Fruit fly (Drosophila melanogaster) whole organism, prepupa: Measurements from ENCODE around the gene Arl4.

Source experiments
- Blimp-1 ChIP-seq: fragments of 200-800 bp; sonication (Bioruptor generic); optimal IDR thresholded peaks from 3 replicates; lab custom pipeline; 2017; ENCODE audit warnings: missing biosample characterization, missing genetic modification characterization, mild to moderate bottlenecking, moderate library complexity, missing genetic modification reagents
- CG10631 ChIP-seq: fragments of 200-800 bp; sonication (Bioruptor generic); optimal IDR thresholded peaks from 2 replicates; lab custom pipeline; 2016; ENCODE audit warnings: missing biosample characterization, missing genetic modification characterization
- CG10669 ChIP-seq: fragments of 200-800 bp; sonication (Bioruptor generic); optimal IDR thresholded peaks from 3 replicates; lab custom pipeline; 2018; ENCODE audit warnings: missing biosample characterization, mild to moderate bottlenecking, missing genetic modification characterization, moderate library complexity
- CG11294 ChIP-seq: fragments of 200-800 bp; sonication (Bioruptor generic); IDR thresholded peaks from 2 replicates; pipeline ENCODE4 v1.3.6; 2022; ENCODE audit warnings: missing biosample characterization, missing genetic modification characterization
- CG11762 ChIP-seq: fragments of 200-800 bp; sonication (Bioruptor generic); optimal IDR thresholded peaks from 3 replicates; lab custom pipeline; 2016; ENCODE audit warnings: missing biosample characterization, missing genetic modification characterization; ENCODE audit not compliant: insufficient read depth
- CG11902 ChIP-seq: fragments of 200-800 bp; sonication (Bioruptor generic); optimal IDR thresholded peaks from 3 replicates; lab custom pipeline; 2016; ENCODE audit warnings: missing biosample characterization, missing genetic modification characterization
- CG15336 ChIP-seq: fragments of 200-800 bp; sonication (Bioruptor generic); IDR thresholded peaks from 2 replicates; pipeline ENCODE4 v1.3.6; 2022; ENCODE audit warnings: missing biosample characterization, missing genetic modification characterization
- CG1621 ChIP-seq: fragments of 200-800 bp; sonication (Bioruptor generic); optimal IDR thresholded peaks from 3 replicates; lab custom pipeline; 2018; ENCODE audit warnings: missing biosample characterization, mild to moderate bottlenecking, missing genetic modification characterization
- CG16779 ChIP-seq: fragments of 200-800 bp; sonication (Bioruptor generic); optimal IDR thresholded peaks from 3 replicates; lab custom pipeline; 2017; ENCODE audit warnings: missing biosample characterization, mild to moderate bottlenecking, missing genetic modification characterization
- CG3919 ChIP-seq: fragments of 200-800 bp; sonication (Bioruptor generic); optimal IDR thresholded peaks from 3 replicates; lab custom pipeline; 2016; ENCODE audit warnings: missing biosample characterization, missing genetic modification characterization
- CG4318 ChIP-seq: fragments of 200-800 bp; sonication (Bioruptor generic); optimal IDR thresholded peaks from 3 replicates; lab custom pipeline; 2017; ENCODE audit warnings: missing biosample characterization, mild to moderate bottlenecking, missing genetic modification characterization
- CG6276 ChIP-seq: fragments of 200-800 bp; sonication (Bioruptor generic); optimal IDR thresholded peaks from 2 replicates; lab custom pipeline; 2017; ENCODE audit warnings: missing biosample characterization, mild to moderate bottlenecking, missing genetic modification characterization
- CG6792 ChIP-seq: fragments of 200-800 bp; sonication (Bioruptor generic); optimal IDR thresholded peaks from 3 replicates; lab custom pipeline; 2016; ENCODE audit warnings: missing biosample characterization, missing genetic modification characterization
- CG7368 ChIP-seq: fragments of 200-800 bp; sonication (Bioruptor generic); optimal IDR thresholded peaks from 3 replicates; lab custom pipeline; 2016; ENCODE audit warnings: missing biosample characterization, missing genetic modification characterization
- CG8119 ChIP-seq: fragments of 200-800 bp; sonication (Bioruptor generic); IDR thresholded peaks from 3 replicates; pipeline ENCODE4 v1.3.6; 2022; ENCODE audit warnings: missing biosample characterization, missing genetic modification characterization
- CG8319 ChIP-seq: fragments of 200-800 bp; sonication (Bioruptor generic); optimal IDR thresholded peaks from 3 replicates; lab custom pipeline; 2016; ENCODE audit warnings: missing biosample characterization, missing genetic modification characterization
- CG9139 ChIP-seq: fragments of 200-800 bp; sonication (Bioruptor generic); optimal IDR thresholded peaks from 3 replicates; lab custom pipeline; 2017; ENCODE audit warnings: missing biosample characterization, mild to moderate bottlenecking, missing genetic modification characterization
- Eip75B ChIP-seq: fragments of 200-800 bp; sonication (Bioruptor generic); optimal IDR thresholded peaks from 3 replicates; lab custom pipeline; 2016; ENCODE audit warnings: missing biosample characterization, missing genetic modification characterization
- Eip78C ChIP-seq: fragments of 200-800 bp; sonication (Bioruptor generic); peaks from one replicate; lab custom pipeline; 2016; ENCODE audit warnings: missing biosample characterization, missing genetic modification characterization
- Eip93F ChIP-seq: fragments of 200-800 bp; sonication (Bioruptor generic); optimal IDR thresholded peaks from 2 replicates; lab custom pipeline; 2016; ENCODE audit warnings: missing biosample characterization, mild to moderate bottlenecking, missing genetic modification characterization
- Gug ChIP-seq: fragments of 200-800 bp; sonication (Bioruptor generic); IDR thresholded peaks from 2 replicates; pipeline ENCODE4 v1.3.6; 2022; ENCODE audit warnings: missing biosample characterization, missing genetic modification characterization
- Hr4 ChIP-seq: fragments of 200-800 bp; sonication (Bioruptor generic); optimal IDR thresholded peaks from 3 replicates; lab custom pipeline; 2016; ENCODE audit warnings: missing biosample characterization, missing genetic modification characterization
- Lpt ChIP-seq: fragments of 200-800 bp; sonication (Bioruptor generic); optimal IDR thresholded peaks from 3 replicates; lab custom pipeline; 2016; ENCODE audit warnings: missing biosample characterization, missing genetic modification characterization
- Sox14 ChIP-seq: fragments of 200-800 bp; sonication (Bioruptor generic); optimal IDR thresholded peaks from 3 replicates; lab custom pipeline; 2016; ENCODE audit warnings: missing biosample characterization, missing genetic modification characterization
- Sox15 ChIP-seq: fragments of 200-800 bp; sonication (Bioruptor generic); optimal IDR thresholded peaks from 3 replicates; lab custom pipeline; 2016; ENCODE audit warnings: missing biosample characterization, missing genetic modification characterization
- acj6 ChIP-seq: fragments of 200-800 bp; sonication (Bioruptor generic); optimal IDR thresholded peaks from 3 replicates; lab custom pipeline; 2016; ENCODE audit warnings: missing biosample characterization, missing genetic modification characterization
- dac ChIP-seq: fragments of 200-800 bp; sonication (Bioruptor generic); optimal IDR thresholded peaks from 2 replicates; lab custom pipeline; 2017; ENCODE audit warnings: missing biosample characterization, mild to moderate bottlenecking, missing genetic modification characterization
- dsx ChIP-seq: fragments of 200-800 bp; optimal IDR thresholded peaks from 3 replicates; lab custom pipeline; 2019; ENCODE audit warnings: missing biosample characterization, mild to moderate bottlenecking, missing genetic modification characterization, moderate library complexity; ENCODE audit not compliant: poor library complexity, severe bottlenecking
- fd59A ChIP-seq: fragments of 200-800 bp; sonication (Bioruptor generic); optimal IDR thresholded peaks from 2 replicates; lab custom pipeline; 2017; ENCODE audit warnings: missing biosample characterization, mild to moderate bottlenecking, missing genetic modification characterization, missing genetic modification reagents
- fd85E ChIP-seq: fragments of 200-800 bp; sonication (Bioruptor generic); optimal IDR thresholded peaks from 3 replicates; lab custom pipeline; 2016; ENCODE audit warnings: missing biosample characterization, missing genetic modification characterization
- lz ChIP-seq: fragments of 200-800 bp; sonication (Bioruptor generic); optimal IDR thresholded peaks from 3 replicates; lab custom pipeline; 2016; ENCODE audit warnings: missing biosample characterization, missing genetic modification characterization
- pdm3 ChIP-seq: fragments of 200-800 bp; sonication (Bioruptor generic); optimal IDR thresholded peaks from 3 replicates; lab custom pipeline; 2016; ENCODE audit warnings: missing biosample characterization, missing genetic modification characterization
- salr ChIP-seq, 2 experiments: fragments of 200-800 bp; sonication (Bioruptor generic); optimal IDR thresholded peaks; 3 replicates each; lab custom pipeline; 2016 to 2018; ENCODE audit warnings: missing biosample characterization in 2 of 2, missing genetic modification characterization in 2 of 2, mild to moderate bottlenecking in 1 of 2
- spab ChIP-seq: fragments of 200-800 bp; sonication (Bioruptor generic); optimal IDR thresholded peaks from 2 replicates; lab custom pipeline; 2017; ENCODE audit warnings: missing biosample characterization, mild to moderate bottlenecking, missing genetic modification characterization, missing genetic modification reagents
- svp ChIP-seq: fragments of 200-800 bp; sonication (Bioruptor generic); peaks from one replicate; lab custom pipeline; 2016; ENCODE audit warnings: missing biosample characterization, missing genetic modification characterization
- vri ChIP-seq: fragments of 200-800 bp; sonication (Bioruptor generic); optimal IDR thresholded peaks from 3 replicates; lab custom pipeline; 2016; ENCODE audit warnings: missing biosample characterization, mild to moderate bottlenecking, missing genetic modification characterization

The Arl4 gene

DNA sequence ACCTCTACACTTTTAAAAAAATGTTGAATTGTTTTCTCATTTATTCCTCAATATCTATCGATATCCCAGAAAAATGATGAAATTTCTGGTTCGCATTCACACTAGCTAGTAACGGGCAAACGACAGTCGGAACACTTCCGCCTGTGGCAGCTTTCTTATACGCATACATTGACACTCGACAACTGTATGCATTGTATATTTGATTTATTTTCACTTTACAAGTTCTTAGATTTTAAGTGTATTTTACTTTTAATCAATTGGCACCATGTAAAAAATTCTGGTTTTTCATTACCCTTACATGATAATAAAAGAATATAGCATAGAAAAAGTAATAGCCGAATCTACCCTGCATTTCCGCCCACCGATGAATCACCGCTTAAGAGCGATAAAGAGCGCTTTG is 1.6 kb upstream of the Arl4 start:
- TF ChIP-seq lz (GFP tag; lab: Kevin White, UChicago): no peak
- TF ChIP-seq Eip78C (GFP tag; lab: Kevin White, UChicago): peak; percentile 75
- no peak for TF ChIP-seq CG9139 (GFP tag; lab: Kevin White, UChicago)
- no peak for TF ChIP-seq Sox15 (GFP tag; lab: Kevin White, UChicago)
- TF ChIP-seq CG8119 (GFP tag; lab: Robert Waterston, UW): no peak
- TF ChIP-seq CG11762 (GFP tag; lab: Kevin White, UChicago): no peak
- TF ChIP-seq CG4318 (GFP tag; lab: Kevin White, UChicago): no peak
- TF ChIP-seq Hr4 (GFP tag; lab: Kevin White, UChicago): peak; percentile 7

- TF ChIP-seq Eip93F (no peak), salr (GFP tag; optimal IDR thresholded peaks at IDR 0.05; lab: Kevin White, UChicago) (no peak), Sox15 (GFP tag; lab: Kevin White, UChicago) (no peak), Eip75B (GFP tag; lab: Kevin White, UChicago) (no peak), CG6792 (no peak), Gug (GFP tag; lab: Robert Waterston, UW) (no peak), CG8319 (no peak), Sox14 (no peak), CG15336 (GFP tag; lab: Robert Waterston, UW) (no peak), CG10631 (GFP tag; lab: Kevin White, UChicago) (no peak), dac (no peak), CG11902 (no peak), fd59A (GFP tag; lab: Kevin White, UChicago) (no peak), CG8119 (GFP tag; lab: Robert Waterston, UW) (no peak), spab (GFP tag; lab: Kevin White, UChicago) (no peak)
- TF ChIP-seq, all 60 proteins: peak for 0
Measured at dm6 chr4:179920-180261, 702 bp upstream of the Arl4 start.

- TF ChIP-seq acj6 (no peak), CG4318 (GFP tag; lab: Kevin White, UChicago) (no peak), CG11762 (GFP tag; lab: Kevin White, UChicago) (no peak), Gug (GFP tag; lab: Robert Waterston, UW) (no peak), Lpt (GFP tag; lab: Kevin White, UChicago) (no peak), CG8119 (GFP tag; lab: Robert Waterston, UW) (no peak), vri (GFP tag; lab: Kevin White, UChicago) (no peak), CG10669 (GFP tag; lab: Kevin White, UChicago) (no peak), dac (no peak)
Measured at dm6 chr4:175245-175644, 3.9 kb downstream of the Arl4 start, which contains the start of gene CG33978. TSS of gene CG33978 (minus strand) at chr4:175639.

dm6 chr4:174526-174925 is 4.7 kb downstream of the Arl4 start:
- TF ChIP-seq CG7368 (no peak), CG16779 (no peak), dsx (GFP tag; lab: Kevin White, UChicago) (no peak), pdm3 (no peak), CG11762 (GFP tag; lab: Kevin White, UChicago) (no peak), Sox14 (no peak), CG10631 (GFP tag; lab: Kevin White, UChicago) (no peak), CG1621 (tag; lab: Kevin White, UChicago) (no peak), fd85E (no peak), CG6276 (no peak), CG11294 (GFP tag; lab: Robert Waterston, UW) (no peak), Blimp-1 (GFP tag; lab: Kevin White, UChicago) (no peak), CG3919 (GFP tag; lab: Kevin White, UChicago) (no peak), svp (GFP tag; lab: Kevin White, UChicago) (no peak), CG6792 (no peak)
